Fruit fly (Drosophila melanogaster): ENCODE measurements around the gene Taf12.

Gene Taf12

DNA sequence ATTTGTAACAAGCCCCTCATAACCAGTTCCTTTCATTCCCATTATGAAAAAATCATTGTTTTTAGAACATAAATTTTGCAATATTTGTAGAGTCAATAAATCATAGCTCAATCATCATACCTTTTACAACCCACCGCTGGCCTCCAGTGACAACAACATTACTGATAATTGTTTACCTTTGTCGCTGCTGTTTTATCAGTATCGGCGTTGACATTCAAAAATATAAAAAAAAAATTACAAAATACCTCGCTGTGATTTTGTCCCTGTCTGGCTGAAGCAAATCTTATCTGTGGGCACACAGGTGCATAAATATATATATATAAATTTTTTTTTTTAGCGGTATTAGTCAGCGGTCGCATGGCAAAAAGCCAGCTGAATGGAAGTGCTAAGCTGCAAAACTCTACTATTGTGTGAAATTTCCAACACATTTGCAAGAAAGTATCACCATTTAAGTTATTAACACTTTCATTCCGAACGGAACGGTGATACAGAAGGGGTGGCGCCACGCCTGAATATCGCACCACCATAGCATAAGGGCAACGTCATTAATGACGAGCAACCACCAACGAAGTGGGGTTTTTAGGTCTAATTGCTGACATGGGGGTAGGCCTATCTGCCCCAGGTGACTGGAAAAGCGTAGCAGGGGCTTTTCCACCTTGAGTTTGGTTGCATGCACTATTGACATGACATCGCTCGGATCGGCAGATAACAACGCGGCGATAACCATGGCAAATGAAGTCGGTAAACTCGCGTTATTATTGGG, 13.4 kb downstream of the Taf12 start (continued):
- TF ChIP-seq Hmr (GFP tag; optimal IDR thresholded peaks at IDR 0.05) (peak; percentile 43), pros (GFP tag; optimal IDR thresholded peaks at IDR 0.05) (peak; percentile 39), CG10543 (GFP tag; optimal IDR thresholded peaks at IDR 0.05) (peak; percentile 25), CG14710 (tag; optimal IDR thresholded peaks at IDR 0.05) (no peak), CG3065 (GFP tag; optimal IDR thresholded peaks at IDR 0.05) (no peak), sens-2 (GFP tag; IDR thresholded peaks at IDR 0.05) (0 out of 2 replicates have a peak, but pooled peaks have one; percentile 21), CG12391 (tag; optimal IDR thresholded peaks at IDR 0.05) (peak; percentile 3), CG3281 (GFP tag; optimal IDR thresholded peaks at IDR 0.05) (peak; percentile 18), sqz (GFP tag; optimal IDR thresholded peaks at IDR 0.05) (peak; percentile 91), CG6175 (GFP tag; IDR thresholded peaks at IDR 0.05) (0 out of 3 replicates have a peak, but pooled peaks have one; percentile 10), CG30403 (GFP tag; optimal IDR thresholded peaks at IDR 0.05) (no peak), seq (GFP tag; IDR thresholded peaks at IDR 0.05) (0 out of 2 replicates have a peak, but pooled peaks have one; percentile 10), exex (tag; optimal IDR thresholded peaks at IDR 0.05) (peak; percentile 95), trh (GFP tag; optimal IDR thresholded peaks at IDR 0.05) (no peak), Fer1 (GFP tag; optimal IDR thresholded peaks at IDR 0.05) (peak; percentile 39), CG6813 (GFP tag; optimal IDR thresholded peaks at IDR 0.05) (peak; percentile 19), br (optimal IDR thresholded peaks at IDR 0.05) (no peak)

DNA sequence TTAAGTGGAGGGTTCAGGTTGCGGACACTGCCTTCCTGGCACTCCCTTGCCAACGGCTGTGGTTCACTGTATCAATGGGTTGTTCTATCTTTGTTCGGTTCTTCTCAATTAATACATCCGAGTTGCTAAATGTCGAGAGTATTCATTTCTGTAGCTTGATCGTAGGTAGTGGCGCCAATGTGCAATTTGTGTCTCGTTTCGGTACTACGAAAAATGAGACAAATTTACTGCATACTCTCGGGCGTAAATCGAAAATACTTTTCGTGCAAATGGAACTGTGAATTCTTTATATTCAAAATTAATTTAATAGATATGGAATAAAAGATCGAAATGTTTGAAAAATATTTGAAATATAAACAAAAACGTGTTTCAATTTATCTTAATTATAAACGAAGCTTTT, 14.0 kb downstream of the Taf12 start:
- TF ChIP-seq Hey (tag; optimal IDR thresholded peaks at IDR 0.05), result no peak
- TF ChIP-seq Med (GFP tag), result peak; percentile 72
- TF ChIP-seq Opbp (GFP tag; IDR thresholded peaks at IDR 0.05; ENCODE audit: partially characterized antibody), result peak; percentile 36; the same call in 1 of the 3 replicates
- no peak for TF ChIP-seq zen2 (GFP tag; IDR thresholded peaks at IDR 0.05; ENCODE audit: partially characterized antibody)
- 0 out of 3 replicates have a peak, but pooled peaks have one; percentile 21 for TF ChIP-seq ci (GFP tag; IDR thresholded peaks at IDR 0.05)
- TF ChIP-seq CG12071 (GFP tag; optimal IDR thresholded peaks at IDR 0.05), result no peak
- TF ChIP-seq ase (GFP tag; IDR thresholded peaks at IDR 0.05), result 0 out of 3 replicates have a peak, but pooled peaks have one; percentile 8
- TF ChIP-seq sob (GFP tag; IDR thresholded peaks at IDR 0.05), result no peak
- TF ChIP-seq Lhr (GFP tag; optimal IDR thresholded peaks at IDR 0.05), result peak; percentile 26
- no peak for TF ChIP-seq CG1529 (GFP tag; optimal IDR thresholded peaks at IDR 0.05)
- TF ChIP-seq Rfx (GFP tag; IDR thresholded peaks at IDR 0.05), result 0 out of 2 replicates have a peak, but pooled peaks have one; percentile 5
- TF ChIP-seq CG10366 (GFP tag; IDR thresholded peaks at IDR 0.05), result no peak
- peak; percentile 76; the same call in 1 of the 4 replicates for TF ChIP-seq chinmo (GFP tag; IDR thresholded peaks at IDR 0.05; ENCODE audit: partially characterized antibody)
- TF ChIP-seq knrl (GFP tag; IDR thresholded peaks at IDR 0.05; ENCODE audit: partially characterized antibody), result no peak
- peak; percentile 4 for TF ChIP-seq CG2116 (GFP tag; optimal IDR thresholded peaks at IDR 0.05)
- no peak for TF ChIP-seq gsb-n (tag; optimal IDR thresholded peaks at IDR 0.05)
- TF ChIP-seq CG30403 (GFP tag; optimal IDR thresholded peaks at IDR 0.05), result no peak
- TF ChIP-seq TFAM (GFP tag; optimal IDR thresholded peaks at IDR 0.05), result no peak
- no peak for TF ChIP-seq cwo (GFP tag; optimal IDR thresholded peaks at IDR 0.05)
- peak; percentile 16; the same call in 1 of the 2 replicates for TF ChIP-seq CG13287 (GFP tag; IDR thresholded peaks at IDR 0.05; ENCODE audit: partially characterized antibody)
- 0 out of 3 replicates have a peak, but pooled peaks have one; percentile 9 for TF ChIP-seq CG17361 (GFP tag; IDR thresholded peaks at IDR 0.05)
- TF ChIP-seq Side (GFP tag; optimal IDR thresholded peaks at IDR 0.05), result no peak
- TF ChIP-seq Elba2 (GFP tag; optimal IDR thresholded peaks at IDR 0.05), result no peak
- TF ChIP-seq CG13296 (GFP tag; optimal IDR thresholded peaks at IDR 0.05), result no peak
- peak; percentile 97 for TF ChIP-seq CTCF (GFP tag; optimal IDR thresholded peaks at IDR 0.05)
- no peak for TF ChIP-seq Bgb (GFP tag; IDR thresholded peaks at IDR 0.05; ENCODE audit: partially characterized antibody)
- TF ChIP-seq CG2199 (GFP tag; IDR thresholded peaks at IDR 0.05), result 0 out of 3 replicates have a peak, but pooled peaks have one; percentile 35
- TF ChIP-seq Spps (tag; optimal IDR thresholded peaks at IDR 0.05), result no peak
- TF ChIP-seq CG4282 (GFP tag; optimal IDR thresholded peaks at IDR 0.05), result no peak
- no peak for TF ChIP-seq fru (optimal IDR thresholded peaks at IDR 0.05)
- TF ChIP-seq Doc2 (GFP tag; IDR thresholded peaks at IDR 0.05), result no peak
- TF ChIP-seq pfk (GFP tag; optimal IDR thresholded peaks at IDR 0.05), result no peak

Data from whole organism, embryonic.